Fruit fly (Drosophila melanogaster) whole organism, embryonic: ENCODE results near the gene CG1309.

ENCODE experiments used
- Atf6 ChIP-seq: fragments of 200-800 bp; sonication (Bioruptor generic); IDR thresholded peaks from 2 replicates; pipeline ENCODE4 v1.3.6; 2022; ENCODE audit warnings: missing biosample characterization, missing genetic modification characterization
- CG11093 ChIP-seq: fragments of 200-800 bp; sonication (Bioruptor generic); IDR thresholded peaks from 3 replicates; pipeline ENCODE4 v1.3.6; 2022; ENCODE audit warnings: missing biosample characterization, missing genetic modification characterization
- CG11247 ChIP-seq: fragments of 200-800 bp; sonication (Bioruptor generic); IDR thresholded peaks from 2 replicates; pipeline ENCODE4 v1.3.6; 2022; ENCODE audit warnings: missing biosample characterization, missing genetic modification characterization
- CG12071 ChIP-seq: fragments of 200-800 bp; sonication (Bioruptor generic); optimal IDR thresholded peaks from 3 replicates; lab custom pipeline; 2018; ENCODE audit warnings: missing biosample characterization, mild to moderate bottlenecking, missing genetic modification characterization
- CG15479 ChIP-seq: fragments of 200-800 bp; sonication (Bioruptor generic); optimal IDR thresholded peaks from 3 replicates; lab custom pipeline; 2019; ENCODE audit warnings: missing biosample characterization, mild to moderate bottlenecking, missing genetic modification characterization, moderate library complexity
- CG16779 ChIP-seq: fragments of 200-800 bp; sonication (Bioruptor generic); IDR thresholded peaks from 2 replicates; pipeline ENCODE4 v1.3.6; 2022; ENCODE audit warnings: missing biosample characterization, missing genetic modification characterization
- CG16813 ChIP-seq: fragments of 200-800 bp; sonication (Bioruptor generic); IDR thresholded peaks from 3 replicates; pipeline ENCODE4 v1.3.6; 2022; ENCODE audit warnings: missing biosample characterization, missing genetic modification characterization; ENCODE audit not compliant: partially characterized antibody
- CG16863 ChIP-seq: fragments of 200-800 bp; sonication (Bioruptor generic); optimal IDR thresholded peaks from 3 replicates; lab custom pipeline; 2016; ENCODE audit warnings: missing biosample characterization, missing genetic modification characterization
- CG17802 ChIP-seq: fragments of 200-800 bp; sonication (Bioruptor generic); optimal IDR thresholded peaks from 2 replicates; lab custom pipeline; 2018; ENCODE audit warnings: missing biosample characterization, mild to moderate bottlenecking, missing genetic modification characterization, moderate library complexity
- CG18262 ChIP-seq: fragments of 200-800 bp; optimal IDR thresholded peaks from 3 replicates; lab custom pipeline; 2019; ENCODE audit warnings: missing biosample characterization, mild to moderate bottlenecking, missing genetic modification characterization, moderate library complexity
- CG18619 ChIP-seq: fragments of 200-800 bp; sonication (Bioruptor generic); optimal IDR thresholded peaks from 3 replicates; lab custom pipeline; 2017; ENCODE audit warnings: missing biosample characterization, mild to moderate bottlenecking, missing genetic modification characterization
- CG2129 ChIP-seq: fragments of 200-800 bp; sonication (Bioruptor generic); IDR thresholded peaks from 2 replicates; pipeline ENCODE4 v1.3.6; 2022; ENCODE audit warnings: missing biosample characterization, missing genetic modification characterization; ENCODE audit not compliant: partially characterized antibody
- CG31441 ChIP-seq: fragments of 200-800 bp; sonication (Bioruptor generic); IDR thresholded peaks from 2 replicates; pipeline ENCODE4 v1.3.6; 2022; ENCODE audit warnings: missing biosample characterization, missing genetic modification characterization
- CG33213 ChIP-seq: fragments of 200-800 bp; sonication (Bioruptor generic); optimal IDR thresholded peaks from 3 replicates; lab custom pipeline; 2016; ENCODE audit warnings: missing biosample characterization, missing genetic modification characterization
- CG4360 ChIP-seq: fragments of 200-800 bp; sonication (Bioruptor generic); IDR thresholded peaks from 2 replicates; pipeline ENCODE4 v1.3.6; 2022; ENCODE audit warnings: missing biosample characterization, missing genetic modification characterization
- CG6175 ChIP-seq: fragments of 200-800 bp; sonication (Bioruptor generic); IDR thresholded peaks from 3 replicates; pipeline ENCODE4 v1.3.6; 2022; ENCODE audit warnings: missing biosample characterization, missing genetic modification characterization
- CG8359 ChIP-seq: fragments of 200-800 bp; sonication (Bioruptor generic); optimal IDR thresholded peaks from 2 replicates; lab custom pipeline; 2017; ENCODE audit warnings: missing biosample characterization, mild to moderate bottlenecking, missing genetic modification characterization, borderline replicate concordance
- CG8944 ChIP-seq: fragments of 200-800 bp; sonication (Bioruptor generic); optimal IDR thresholded peaks from 3 replicates; lab custom pipeline; 2016; ENCODE audit warnings: missing biosample characterization, missing genetic modification characterization
- CG9876 ChIP-seq: fragments of 200-800 bp; sonication (Bioruptor generic); optimal IDR thresholded peaks from 2 replicates; lab custom pipeline; 2016; ENCODE audit warnings: missing biosample characterization, missing genetic modification characterization
- CkIIα-i1 ChIP-seq: fragments of 200-800 bp; sonication (Bioruptor generic); IDR thresholded peaks from 2 replicates; pipeline ENCODE4 v1.3.6; 2022; ENCODE audit warnings: missing biosample characterization, missing genetic modification characterization
- Dp ChIP-seq: fragments of 200-800 bp; sonication (Bioruptor generic); optimal IDR thresholded peaks from 2 replicates; lab custom pipeline; 2018; ENCODE audit warnings: missing biosample characterization, mild to moderate bottlenecking, missing genetic modification characterization, moderate library complexity
- Fer1 ChIP-seq: fragments of 200-800 bp; sonication (Bioruptor generic); optimal IDR thresholded peaks from 2 replicates; lab custom pipeline; 2017; ENCODE audit warnings: missing biosample characterization, mild to moderate bottlenecking, missing genetic modification characterization
- HmgD ChIP-seq: fragments of 200-800 bp; sonication (Bioruptor generic); optimal IDR thresholded peaks from 3 replicates; lab custom pipeline; 2016; ENCODE audit warnings: missing biosample characterization, missing genetic modification characterization
- Kr ChIP-seq: fragments of 200-800 bp; sonication (Bioruptor generic); optimal IDR thresholded peaks from 2 replicates; lab custom pipeline; 2017; ENCODE audit warnings: missing biosample characterization, mild to moderate bottlenecking, missing genetic modification characterization
- Lpt ChIP-seq: fragments of >200 bp; optimal IDR thresholded peaks from 2 replicates; lab custom pipeline; 2018; ENCODE audit warnings: missing biosample characterization, missing genetic modification characterization
- Med ChIP-seq: fragments of 200-800 bp; sonication (Bioruptor generic); peaks from one replicate; lab custom pipeline; 2016; ENCODE audit warnings: missing biosample characterization, missing genetic modification characterization, mild to moderate bottlenecking, inconsistent platforms, moderate library complexity
- Meics ChIP-seq: fragments of 200-800 bp; sonication (Bioruptor generic); optimal IDR thresholded peaks from 2 replicates; lab custom pipeline; 2017; ENCODE audit warnings: missing biosample characterization, mild to moderate bottlenecking, missing genetic modification characterization
- NK7.1 ChIP-seq: fragments of 200-800 bp; sonication (Bioruptor generic); optimal IDR thresholded peaks from 3 replicates; lab custom pipeline; 2016; ENCODE audit warnings: missing biosample characterization, missing genetic modification characterization
- Ptx1 ChIP-seq: fragments of 200-800 bp; sonication (Bioruptor generic); IDR thresholded peaks from 2 replicates; pipeline ENCODE4 v1.3.6; 2022; ENCODE audit warnings: missing biosample characterization, missing genetic modification characterization
- Rx ChIP-seq: fragments of 200-800 bp; sonication (Bioruptor generic); IDR thresholded peaks from 2 replicates; pipeline ENCODE4 v1.3.6; 2022; ENCODE audit warnings: missing biosample characterization, missing genetic modification characterization
- Six4 ChIP-seq: fragments of 200-800 bp; sonication (Bioruptor generic); optimal IDR thresholded peaks from 2 replicates; lab custom pipeline; 2016; ENCODE audit warnings: missing biosample characterization, missing genetic modification characterization
- Tbp ChIP-seq: fragments of >200 bp; optimal IDR thresholded peaks from 2 replicates; lab custom pipeline; 2018; ENCODE audit warnings: missing biosample characterization, missing genetic modification characterization
- Xbp1 ChIP-seq: fragments of 200-800 bp; sonication (Bioruptor generic); optimal IDR thresholded peaks from 3 replicates; lab custom pipeline; 2016; ENCODE audit warnings: missing biosample characterization, mild to moderate bottlenecking, missing genetic modification characterization
- az2 ChIP-seq: fragments of 200-800 bp; sonication (Bioruptor generic); optimal IDR thresholded peaks from 3 replicates; lab custom pipeline; 2016; ENCODE audit warnings: missing biosample characterization, missing genetic modification characterization
- bab2 ChIP-seq: fragments of 200-800 bp; sonication (Bioruptor generic); optimal IDR thresholded peaks from 2 replicates; lab custom pipeline; 2016; ENCODE audit warnings: missing biosample characterization, missing genetic modification characterization
- cad ChIP-seq: fragments of >200 bp; optimal IDR thresholded peaks from 2 replicates; lab custom pipeline; 2017; ENCODE audit warnings: missing biosample characterization, missing genetic modification characterization
- chinmo ChIP-seq: fragments of 200-800 bp; sonication (Bioruptor generic); IDR thresholded peaks from 4 replicates; pipeline ENCODE4 v1.3.6; 2022; ENCODE audit warnings: missing biosample characterization, missing genetic modification characterization; ENCODE audit not compliant: partially characterized antibody
- chm ChIP-seq: fragments of 200-800 bp; sonication (Bioruptor generic); IDR thresholded peaks from 2 replicates; pipeline ENCODE4 v1.3.6; 2022; ENCODE audit warnings: missing biosample characterization, missing genetic modification characterization
- chn ChIP-seq: fragments of 200-800 bp; sonication (Bioruptor generic); optimal IDR thresholded peaks from 2 replicates; lab custom pipeline; 2016; ENCODE audit warnings: missing biosample characterization, missing genetic modification characterization
- ewg ChIP-seq: fragments of 200-800 bp; sonication (Bioruptor generic); optimal IDR thresholded peaks from 3 replicates; lab custom pipeline; 2017; ENCODE audit warnings: mild to moderate bottlenecking, missing biosample characterization, missing genetic modification reagents, missing genetic modification characterization
- fd3F ChIP-seq: fragments of 200-800 bp; sonication (Bioruptor generic); optimal IDR thresholded peaks from 2 replicates; lab custom pipeline; 2018; ENCODE audit warnings: missing biosample characterization, mild to moderate bottlenecking, missing genetic modification characterization, moderate library complexity
- gfzf ChIP-seq: fragments of 200-800 bp; sonication (Bioruptor generic); optimal IDR thresholded peaks from 2 replicates; lab custom pipeline; 2016; ENCODE audit warnings: missing biosample characterization, mild to moderate bottlenecking, missing genetic modification characterization, moderate library complexity
- mld ChIP-seq: fragments of 200-800 bp; sonication (Bioruptor generic); IDR thresholded peaks from 3 replicates; pipeline ENCODE4 v1.3.6; 2022; ENCODE audit warnings: missing biosample characterization, missing genetic modification characterization; ENCODE audit not compliant: partially characterized antibody
- nau ChIP-seq: fragments of 200-800 bp; sonication (Bioruptor generic); optimal IDR thresholded peaks from 3 replicates; lab custom pipeline; 2017; ENCODE audit warnings: missing biosample characterization, mild to moderate bottlenecking, missing genetic modification characterization, missing genetic modification reagents
- nom ChIP-seq: fragments of 200-800 bp; sonication (Bioruptor generic); optimal IDR thresholded peaks from 2 replicates; lab custom pipeline; 2017; ENCODE audit warnings: missing biosample characterization, missing genetic modification characterization, mild to moderate bottlenecking, moderate library complexity, missing genetic modification reagents
- pfk ChIP-seq: fragments of 200-800 bp; sonication (Bioruptor generic); optimal IDR thresholded peaks from 2 replicates; lab custom pipeline; 2018; ENCODE audit warnings: missing biosample characterization, mild to moderate bottlenecking, missing genetic modification characterization, moderate library complexity
- pum ChIP-seq: fragments of 200-800 bp; sonication (Bioruptor generic); optimal IDR thresholded peaks from 2 replicates; lab custom pipeline; 2016; ENCODE audit warnings: missing biosample characterization, missing genetic modification characterization
- pzg ChIP-seq: fragments of 200-800 bp; sonication (Bioruptor generic); optimal IDR thresholded peaks from 3 replicates; lab custom pipeline; 2018; ENCODE audit warnings: missing biosample characterization, mild to moderate bottlenecking, missing genetic modification characterization, moderate library complexity
- run ChIP-seq: fragments of 200-800 bp; sonication (Bioruptor generic); optimal IDR thresholded peaks from 3 replicates; lab custom pipeline; 2018; ENCODE audit warnings: missing biosample characterization, mild to moderate bottlenecking, missing genetic modification characterization
- sens ChIP-seq: fragments of 200-800 bp; sonication (Bioruptor generic); peaks from one replicate; lab custom pipeline; 2016; ENCODE audit warnings: missing biosample characterization, missing genetic modification characterization
- tin ChIP-seq: fragments of 200-800 bp; sonication (Bioruptor generic); optimal IDR thresholded peaks from 3 replicates; lab custom pipeline; 2016; ENCODE audit warnings: missing biosample characterization, missing genetic modification characterization
- zen ChIP-seq: fragments of 200-800 bp; sonication (Bioruptor generic); optimal IDR thresholded peaks from 3 replicates; lab custom pipeline; 2018; ENCODE audit warnings: missing biosample characterization, mild to moderate bottlenecking, missing genetic modification characterization, moderate library complexity

CG1309 gene

dm6 chr3L:4269920-4270319 lies 10.7 kb downstream of the CG1309 start (continued):
- TF ChIP-seq zen (tag; lab: Kevin White, UChicago) (no peak), Med (GFP tag; lab: Kevin White, UChicago) (peak; percentile 37), CG11247 (GFP tag; lab: Robert Waterston, UW) (no peak), CG18262 (tag; lab: Kevin White, UChicago) (peak; percentile 85), gfzf (GFP tag; lab: Kevin White, UChicago) (no peak), bab2 (GFP tag; lab: Kevin White, UChicago) (no peak), chinmo (GFP tag; lab: Robert Waterston, UW) (no peak), Six4 (peak; percentile 40), Rx (GFP tag; lab: Robert Waterston, UW) (0 out of 2 replicates have a peak, but pooled peaks have one; percentile 23), tin (peak; percentile 44), Tbp (GFP tag; lab: Kevin White, UChicago) (no peak), HmgD (no peak), CG8944 (GFP tag; lab: Kevin White, UChicago) (no peak), fd3F (GFP tag; lab: Kevin White, UChicago) (peak; percentile 52), Meics (GFP tag; lab: Kevin White, UChicago) (peak; percentile 67), CG16779 (GFP tag; lab: Robert Waterston, UW) (no peak), Atf6 (GFP tag; lab: Robert Waterston, UW) (peak; percentile 51; the same call in 1 of the 2 replicates), ewg (GFP tag; lab: Kevin White, UChicago) (peak; percentile 46), CG15479 (GFP tag; lab: Kevin White, UChicago) (no peak), CG8359 (peak; percentile 15), CG12071 (GFP tag; lab: Kevin White, UChicago) (peak; percentile 56), CG31441 (GFP tag; lab: Robert Waterston, UW) (peak; percentile 86), run (tag; lab: Kevin White, UChicago) (peak; percentile 72), CG17802 (no peak), Xbp1 (GFP tag; lab: Kevin White, UChicago) (peak; percentile 54), Kr (GFP tag; lab: Kevin White, UChicago) (no peak), chm (no peak), pfk (no peak), CkIIα-i1 (GFP tag; lab: Robert Waterston, UW) (no peak), CG16863 (GFP tag; lab: Kevin White, UChicago) (no peak), nau (no peak), cad (GFP tag; lab: Kevin White, UChicago) (no peak), CG11093 (0 out of 3 replicates have a peak, but pooled peaks have one; percentile 60), CG6175 (no peak), NK7.1 (GFP tag; lab: Kevin White, UChicago) (no peak), CG16813 (GFP tag; lab: Robert Waterston, UW) (no peak), nom (GFP tag; lab: Kevin White, UChicago) (peak; percentile 48), Lpt (no peak), mld (no peak), Ptx1 (GFP tag; lab: Robert Waterston, UW) (peak; percentile 79), Fer1 (GFP tag; lab: Kevin White, UChicago) (peak; percentile 79), CG9876 (GFP tag; lab: Kevin White, UChicago) (no peak), az2 (peak; percentile 44), chn (GFP tag; lab: Kevin White, UChicago) (no peak), sens (GFP tag; lab: Kevin White, UChicago) (peak; percentile 55), CG2129 (GFP tag; lab: Robert Waterston, UW) (no peak), CG18619 (GFP tag; lab: Kevin White, UChicago) (peak; percentile 17), Dp (GFP tag; lab: Kevin White, UChicago) (no peak), CG4360 (GFP tag; lab: Robert Waterston, UW) (no peak), pzg (GFP tag; lab: Kevin White, UChicago) (no peak), pum (no peak), CG33213 (GFP tag; lab: Kevin White, UChicago) (no peak)
